Worm (Caenorhabditis elegans) whole organism, L3 larva: ENCODE measurements around the gene R06F6.8.

Source experiments
- fos-1 ChIP-seq: fragments of 150-350 bp; optimal IDR thresholded peaks from 2 replicates; lab custom pipeline; 2014; ENCODE audit warnings: missing biosample characterization, missing genetic modification characterization
- nhr-12 ChIP-seq: fragments of 150-350 bp; optimal IDR thresholded peaks from 2 replicates; lab custom pipeline; 2014; ENCODE audit warnings: missing biosample characterization, missing genetic modification characterization
- pqm-1 ChIP-seq: fragments of 150-350 bp; optimal IDR thresholded peaks from 2 replicates; lab custom pipeline; 2017; ENCODE audit warnings: missing biosample characterization, missing genetic modification characterization, inconsistent platforms
- tbx-2 ChIP-seq: sonication (generic microtip); optimal IDR thresholded peaks from 2 replicates; lab custom pipeline; 2016; ENCODE audit warnings: mild to moderate bottlenecking, missing genetic modification characterization, missing compliant biosample characterization
- unc-39 ChIP-seq: sonication (generic microtip); optimal IDR thresholded peaks from 4 replicates; lab custom pipeline; 2017; ENCODE audit warnings: missing biosample characterization, missing genetic modification characterization

ce11 chrII:10784248-10784647 lies 35.5 kb downstream of the R06F6.8 start:
- TF ChIP-seq nhr-12 (tag; lab: Kevin White, UChicago), result no peak
- no peak for TF ChIP-seq fos-1
- no peak for TF ChIP-seq tbx-2 (tag; lab: Kevin White, UChicago)
- no peak for TF ChIP-seq unc-39 (tag; lab: Kevin White, UChicago)
- no peak for TF ChIP-seq pqm-1 (tag; lab: Kevin White, UChicago)
